Worm (Caenorhabditis elegans) whole organism, L3 larva: ENCODE data around the gene col-13.

Experiments
- ama-1 ChIP-seq: fragments of 150-350 bp; optimal IDR thresholded peaks from 2 replicates; lab custom pipeline; 2018
- ceh-82 ChIP-seq: fragments of 150-350 bp; optimal IDR thresholded peaks from 2 replicates; lab custom pipeline; 2014; ENCODE audit warnings: missing biosample characterization, missing genetic modification characterization
- egl-27 ChIP-seq: sonication (generic microtip); optimal IDR thresholded peaks from 4 replicates; lab custom pipeline; 2017; ENCODE audit warnings: missing biosample characterization, missing genetic modification reagents, missing genetic modification characterization
- elt-3 ChIP-seq, 3 experiments: fragments of 150-350 bp in 1 of 3; sonication (generic microtip) in 2 of 3; optimal IDR thresholded peaks; 2 replicates in 2 of 3; 4 replicates in 1 of 3; lab custom pipeline; 2014 to 2017; ENCODE audit warnings: missing biosample characterization in 3 of 3, missing genetic modification characterization in 3 of 3
- jun-1 ChIP-seq: fragments of 150-350 bp; optimal IDR thresholded peaks from 2 replicates; lab custom pipeline; 2014; ENCODE audit warnings: missing biosample characterization, missing genetic modification reagents, missing genetic modification characterization
- nhr-11 ChIP-seq: fragments of 150-350 bp; optimal IDR thresholded peaks from 2 replicates; lab custom pipeline; 2014; ENCODE audit warnings: missing biosample characterization, missing genetic modification characterization
- nhr-67 ChIP-seq: fragments of 150-350 bp; optimal IDR thresholded peaks from 2 replicates; lab custom pipeline; 2014; ENCODE audit warnings: missing biosample characterization, missing genetic modification characterization
- nhr-77 ChIP-seq: fragments of 150-350 bp; optimal IDR thresholded peaks from 2 replicates; lab custom pipeline; 2014; ENCODE audit warnings: missing biosample characterization, missing genetic modification characterization
- ztf-11 ChIP-seq: fragments of 150-350 bp; optimal IDR thresholded peaks from 2 replicates; lab custom pipeline; 2014; ENCODE audit warnings: missing biosample characterization, missing genetic modification characterization
- ztf-4 ChIP-seq: fragments of 150-350 bp; optimal IDR thresholded peaks from 2 replicates; lab custom pipeline; 2014; ENCODE audit warnings: missing biosample characterization, missing genetic modification characterization

- TF ChIP-seq jun-1 (tag; lab: Kevin White, UChicago) (no peak), egl-27 (tag; lab: Kevin White, UChicago) (no peak), nhr-67 (tag; lab: Kevin White, UChicago) (no peak), nhr-77 (tag; lab: Kevin White, UChicago) (no peak), nhr-11 (tag; lab: Kevin White, UChicago) (no peak), ztf-4 (no peak), ama-1 (lab: Kevin White, UChicago) (no peak), ceh-82 (tag; lab: Kevin White, UChicago) (no peak), ztf-11 (tag; lab: Kevin White, UChicago) (no peak), elt-3 (tag; optimal IDR thresholded peaks at IDR 0.05; lab: Kevin White, UChicago) (no peak)
Observed at ce11 chrV:10435198-10435597, 13.5 kb upstream of the col-13 start.
